Fruit fly (Drosophila melanogaster) whole organism, embryonic: ENCODE data around the gene Datp.
A peak's percentile ranks its signal among the peaks of the same experiment; 100 is the strongest.

Experiments
- CG10654 ChIP-seq: fragments of 200-800 bp; sonication (Bioruptor generic); optimal IDR thresholded peaks from 2 replicates; lab custom pipeline; 2016; ENCODE audit warnings: missing biosample characterization, missing genetic modification characterization
- CG1792 ChIP-seq: fragments of 200-800 bp; sonication (Bioruptor generic); optimal IDR thresholded peaks from 2 replicates; lab custom pipeline; 2016; ENCODE audit warnings: missing biosample characterization, missing genetic modification characterization
- CG3847 ChIP-seq: fragments of 200-800 bp; sonication (Bioruptor generic); IDR thresholded peaks from 2 replicates; pipeline ENCODE4 v1.3.6; 2022; ENCODE audit warnings: missing biosample characterization, missing genetic modification characterization
- CG6654 ChIP-seq: fragments of 200-800 bp; sonication (Bioruptor generic); optimal IDR thresholded peaks from 2 replicates; lab custom pipeline; 2017; ENCODE audit warnings: missing biosample characterization, mild to moderate bottlenecking, missing genetic modification characterization
- CG8478 ChIP-seq: fragments of >200 bp; optimal IDR thresholded peaks from 2 replicates; lab custom pipeline; 2018
- Dll ChIP-seq: fragments of 200-800 bp; sonication (Bioruptor generic); IDR thresholded peaks from 4 replicates; pipeline ENCODE4 v1.3.6; 2022; ENCODE audit warnings: missing biosample characterization, missing genetic modification characterization; ENCODE audit not compliant: partially characterized antibody
- TFAM ChIP-seq: fragments of 200-800 bp; sonication (Bioruptor generic); optimal IDR thresholded peaks from 2 replicates; lab custom pipeline; 2017; ENCODE audit warnings: missing biosample characterization, missing genetic modification characterization, inconsistent platforms

DNA sequence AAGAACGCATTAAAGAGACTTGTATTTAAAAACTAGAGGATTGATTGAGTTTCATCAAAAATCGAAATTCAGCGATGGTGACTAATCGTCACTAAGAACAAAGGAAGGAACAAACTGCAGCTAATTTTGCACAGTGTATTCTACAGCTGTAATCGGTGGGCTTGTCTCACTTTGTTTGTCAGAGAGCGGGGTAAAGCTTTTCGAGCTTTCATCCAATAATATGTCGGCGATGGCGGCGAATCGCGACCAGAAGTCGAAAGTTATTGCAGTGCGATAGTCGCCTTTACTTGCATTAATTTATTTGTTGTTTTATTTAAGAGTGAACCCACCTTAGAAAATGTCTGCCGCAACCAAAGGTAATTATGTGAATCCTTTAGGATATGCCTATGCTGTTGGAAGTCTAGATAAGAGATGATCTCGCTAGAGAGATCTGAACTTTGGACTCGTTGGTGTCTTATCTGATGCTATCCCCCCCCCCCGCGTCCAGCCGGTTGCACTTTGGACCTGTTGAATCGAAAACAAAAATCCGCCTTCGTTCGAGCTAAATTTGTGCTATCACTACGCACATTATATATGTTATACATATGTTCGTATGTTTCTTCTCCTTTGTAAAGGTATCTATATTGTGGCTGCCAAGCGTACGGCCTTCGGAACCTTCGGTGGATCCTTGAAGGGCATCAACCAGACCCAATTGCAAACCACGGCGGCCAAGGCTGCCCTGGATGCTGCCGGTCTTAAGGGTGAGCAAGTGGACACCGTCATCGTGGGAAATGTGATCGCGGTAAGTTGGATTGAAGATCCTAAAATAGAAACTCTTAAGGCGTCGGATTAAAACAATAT lies 23.4 kb downstream of the Datp start, which contains the start of gene yip2:
- no peak for TF ChIP-seq TFAM (GFP tag; lab: Kevin White, UChicago)
- TF ChIP-seq CG10654 (GFP tag; lab: Kevin White, UChicago) = no peak
- TF ChIP-seq CG6654 (GFP tag; lab: Kevin White, UChicago) = no peak
- 0 out of 4 replicates have a peak, but pooled peaks have one; percentile 33 for TF ChIP-seq Dll (GFP tag; lab: Robert Waterston, UW)
- TF ChIP-seq CG1792 = peak; percentile 48
- peak; percentile 42; the same call in 1 of the 2 replicates for TF ChIP-seq CG3847 (GFP tag; lab: Robert Waterston, UW)
- TF ChIP-seq CG8478 (lab: Kevin White, UChicago) = no peak
